Fruit fly (Drosophila melanogaster) whole organism, embryonic: ENCODE measurements around the gene CG31752.
A peak's percentile ranks its signal among the peaks of the same experiment; 100 is the strongest.

Experiments used
- Aef1 ChIP-seq: fragments of 200-800 bp; sonication (Bioruptor generic); IDR thresholded peaks from 3 replicates; pipeline ENCODE4 v1.3.6; 2022; ENCODE audit warnings: missing biosample characterization, missing genetic modification characterization
- Bdp1 ChIP-seq: fragments of 200-800 bp; sonication (Bioruptor generic); optimal IDR thresholded peaks from 3 replicates; lab custom pipeline; 2016; ENCODE audit warnings: missing biosample characterization, missing genetic modification characterization
- BtbVII ChIP-seq: fragments of 200-800 bp; sonication (Bioruptor generic); optimal IDR thresholded peaks from 3 replicates; lab custom pipeline; 2017; ENCODE audit warnings: missing biosample characterization, mild to moderate bottlenecking, missing genetic modification characterization
- CG10267 ChIP-seq: fragments of 200-800 bp; sonication (Bioruptor generic); optimal IDR thresholded peaks from 2 replicates; lab custom pipeline; 2018; ENCODE audit warnings: missing biosample characterization, mild to moderate bottlenecking, missing genetic modification characterization, moderate library complexity
- CG10274 ChIP-seq: fragments of 200-800 bp; sonication (Bioruptor generic); optimal IDR thresholded peaks from 3 replicates; lab custom pipeline; 2017; ENCODE audit warnings: missing biosample characterization, mild to moderate bottlenecking, missing genetic modification characterization
- CG12104 ChIP-seq: fragments of 200-800 bp; sonication (Bioruptor generic); optimal IDR thresholded peaks from 3 replicates; lab custom pipeline; 2016; ENCODE audit warnings: missing biosample characterization, missing genetic modification characterization
- CG12744 ChIP-seq: fragments of 200-800 bp; sonication (Bioruptor generic); optimal IDR thresholded peaks from 2 replicates; lab custom pipeline; 2016; ENCODE audit warnings: missing biosample characterization, missing genetic modification characterization
- CG13424 ChIP-seq: fragments of 200-800 bp; sonication (Bioruptor generic); optimal IDR thresholded peaks from 2 replicates; lab custom pipeline; 2019; ENCODE audit warnings: missing biosample characterization, mild to moderate bottlenecking, missing genetic modification characterization, moderate library complexity
- CG13624 ChIP-seq: fragments of 200-800 bp; sonication (Bioruptor generic); optimal IDR thresholded peaks from 2 replicates; lab custom pipeline; 2016; ENCODE audit warnings: missing biosample characterization, missing genetic modification characterization
- CG15269 ChIP-seq: fragments of 200-800 bp; sonication (Bioruptor generic); optimal IDR thresholded peaks from 2 replicates; lab custom pipeline; 2018; ENCODE audit warnings: missing biosample characterization, mild to moderate bottlenecking, missing genetic modification characterization, moderate library complexity
- CG15601 ChIP-seq: fragments of 200-800 bp; sonication (Bioruptor generic); optimal IDR thresholded peaks from 3 replicates; lab custom pipeline; 2019; ENCODE audit warnings: missing biosample characterization, mild to moderate bottlenecking, missing genetic modification characterization, moderate library complexity
- CG2120 ChIP-seq: fragments of 200-800 bp; sonication (Bioruptor generic); optimal IDR thresholded peaks from 3 replicates; lab custom pipeline; 2016; ENCODE audit warnings: missing biosample characterization, missing genetic modification characterization
- CG2199 ChIP-seq: fragments of 200-800 bp; sonication (Bioruptor generic); IDR thresholded peaks from 3 replicates; pipeline ENCODE4 v1.3.6; 2022; ENCODE audit warnings: missing biosample characterization, missing genetic modification characterization
- CG2712 ChIP-seq: fragments of 200-800 bp; optimal IDR thresholded peaks from 3 replicates; lab custom pipeline; 2019; ENCODE audit warnings: missing biosample characterization, mild to moderate bottlenecking, missing genetic modification characterization, moderate library complexity
- CG34224 ChIP-seq: fragments of 200-800 bp; sonication (Bioruptor generic); IDR thresholded peaks from 3 replicates; pipeline ENCODE4 v1.3.6; 2022; ENCODE audit warnings: missing biosample characterization, missing genetic modification characterization; ENCODE audit not compliant: partially characterized antibody
- CG4360 ChIP-seq: fragments of 200-800 bp; sonication (Bioruptor generic); IDR thresholded peaks from 2 replicates; pipeline ENCODE4 v1.3.6; 2022; ENCODE audit warnings: missing biosample characterization, missing genetic modification characterization
- CG4617 ChIP-seq: fragments of 200-800 bp; sonication (Bioruptor generic); optimal IDR thresholded peaks from 3 replicates; lab custom pipeline; 2016; ENCODE audit warnings: missing biosample characterization, missing genetic modification characterization, borderline replicate concordance
- CG6254 ChIP-seq: fragments of 200-800 bp; sonication (Bioruptor generic); optimal IDR thresholded peaks from 3 replicates; lab custom pipeline; 2017; ENCODE audit warnings: mild to moderate bottlenecking, missing biosample characterization, missing genetic modification reagents, missing genetic modification characterization
- CG7963 ChIP-seq: fragments of 200-800 bp; sonication (Bioruptor generic); IDR thresholded peaks from 3 replicates; pipeline ENCODE4 v1.3.6; 2022; ENCODE audit warnings: missing biosample characterization, missing genetic modification characterization; ENCODE audit not compliant: partially characterized antibody
- CG9609 ChIP-seq: fragments of 200-800 bp; sonication (Bioruptor generic); optimal IDR thresholded peaks from 3 replicates; lab custom pipeline; 2016; ENCODE audit warnings: missing biosample characterization, missing genetic modification characterization
- Doc2 ChIP-seq: fragments of 200-800 bp; sonication (Bioruptor generic); IDR thresholded peaks from 2 replicates; pipeline ENCODE4 v1.3.6; 2022; ENCODE audit warnings: missing biosample characterization, missing genetic modification characterization
- Elba2 ChIP-seq: fragments of 200-800 bp; sonication (Bioruptor generic); optimal IDR thresholded peaks from 3 replicates; lab custom pipeline; 2016; ENCODE audit warnings: missing biosample characterization, missing genetic modification characterization
- Ets65A ChIP-seq: fragments of 200-800 bp; sonication (Bioruptor generic); peaks from one replicate; lab custom pipeline; 2016; ENCODE audit warnings: missing biosample characterization, missing genetic modification characterization
- GATAe ChIP-seq: fragments of 200-800 bp; sonication (Bioruptor generic); conservative IDR thresholded peaks from 2 replicates; pipeline ENCODE4 v1.3.6; 2022; ENCODE audit warnings: missing biosample characterization, missing genetic modification characterization
- HLH4C ChIP-seq: fragments of 200-800 bp; sonication (Bioruptor generic); IDR thresholded peaks from 3 replicates; pipeline ENCODE4 v1.3.6; 2022; ENCODE audit warnings: missing biosample characterization, missing genetic modification characterization; ENCODE audit not compliant: partially characterized antibody
- Myb ChIP-seq: fragments of 200-800 bp; sonication (Bioruptor generic); optimal IDR thresholded peaks from 2 replicates; lab custom pipeline; 2016; ENCODE audit warnings: missing biosample characterization, missing genetic modification characterization
- NC2β ChIP-seq: fragments of 200-800 bp; sonication (Bioruptor generic); optimal IDR thresholded peaks from 2 replicates; lab custom pipeline; 2016; ENCODE audit warnings: missing biosample characterization, missing genetic modification characterization
- Rfx ChIP-seq: fragments of 200-800 bp; sonication (Bioruptor generic); IDR thresholded peaks from 2 replicates; pipeline ENCODE4 v1.3.6; 2022; ENCODE audit warnings: missing biosample characterization, missing genetic modification characterization
- Scr ChIP-seq: fragments of 200-800 bp; sonication (Bioruptor generic); IDR thresholded peaks from 2 replicates; pipeline ENCODE4 v1.3.6; 2022; ENCODE audit warnings: missing biosample characterization, missing genetic modification characterization; ENCODE audit not compliant: partially characterized antibody
- Trl ChIP-seq, 3 experiments: fragments of >200 bp in 2 of 3; fragments of 200-800 bp in 1 of 3; sonication (Bioruptor generic) in 1 of 3; optimal IDR thresholded peaks; 2 replicates in 1 of 3; 3 replicates in 2 of 3; lab custom pipeline; 2016 to 2017; ENCODE audit warnings: missing biosample characterization in 1 of 3, missing genetic modification characterization in 1 of 3
- bsh ChIP-seq, 2 experiments: fragments of 200-800 bp; sonication (Bioruptor generic); optimal IDR thresholded peaks; 2 replicates each; lab custom pipeline; 2017 to 2018; ENCODE audit warnings: mild to moderate bottlenecking in 2 of 2, missing biosample characterization in 2 of 2, missing genetic modification characterization in 2 of 2, moderate library complexity in 1 of 2
- chif ChIP-seq, 2 experiments: fragments of 200-800 bp; sonication (Bioruptor generic); optimal IDR thresholded peaks; 3 replicates each; lab custom pipeline; 2016; ENCODE audit warnings: missing biosample characterization in 2 of 2, missing genetic modification characterization in 2 of 2
- chm ChIP-seq: fragments of 200-800 bp; sonication (Bioruptor generic); IDR thresholded peaks from 2 replicates; pipeline ENCODE4 v1.3.6; 2022; ENCODE audit warnings: missing biosample characterization, missing genetic modification characterization
- dimm ChIP-seq: fragments of 200-800 bp; sonication (Bioruptor generic); IDR thresholded peaks from 2 replicates; pipeline ENCODE4 v1.3.6; 2022; ENCODE audit warnings: missing biosample characterization, missing genetic modification characterization
- dmrt11E ChIP-seq: fragments of 200-800 bp; sonication (Bioruptor generic); optimal IDR thresholded peaks from 3 replicates; lab custom pipeline; 2018; ENCODE audit warnings: missing biosample characterization, mild to moderate bottlenecking, missing genetic modification characterization, moderate library complexity
- dpn ChIP-seq, 2 experiments: fragments of 200-800 bp; sonication (Bioruptor generic); optimal IDR thresholded peaks; 3 replicates each; lab custom pipeline; 2016; ENCODE audit warnings: missing biosample characterization in 2 of 2, missing genetic modification characterization in 2 of 2
- exex ChIP-seq: fragments of 200-800 bp; sonication (Bioruptor generic); optimal IDR thresholded peaks from 4 replicates; lab custom pipeline; 2018; ENCODE audit warnings: missing biosample characterization, mild to moderate bottlenecking, missing genetic modification characterization, moderate library complexity
- gro ChIP-seq: fragments of 200-800 bp; sonication (Bioruptor generic); optimal IDR thresholded peaks from 2 replicates; lab custom pipeline; 2016; ENCODE audit warnings: missing biosample characterization, missing genetic modification characterization
- gt ChIP-seq: fragments of 200-800 bp; sonication (Bioruptor generic); IDR thresholded peaks from 2 replicates; pipeline ENCODE4 v1.3.6; 2022; ENCODE audit warnings: missing biosample characterization, missing genetic modification characterization
- jumu ChIP-seq: fragments of 200-800 bp; sonication (Bioruptor generic); optimal IDR thresholded peaks from 3 replicates; lab custom pipeline; 2016; ENCODE audit warnings: missing biosample characterization, missing genetic modification characterization
- ken ChIP-seq: fragments of 200-800 bp; sonication (Bioruptor generic); IDR thresholded peaks from 3 replicates; pipeline ENCODE4 v1.3.6; 2022; ENCODE audit warnings: missing biosample characterization, missing genetic modification characterization
- lilli ChIP-seq: fragments of 200-800 bp; sonication (Bioruptor generic); optimal IDR thresholded peaks from 3 replicates; lab custom pipeline; 2016; ENCODE audit warnings: missing biosample characterization, missing genetic modification characterization
- oc ChIP-seq: fragments of 200-800 bp; sonication (Bioruptor generic); optimal IDR thresholded peaks from 2 replicates; lab custom pipeline; 2018; ENCODE audit warnings: missing biosample characterization, mild to moderate bottlenecking, missing genetic modification characterization, moderate library complexity
- otp ChIP-seq: fragments of 200-800 bp; sonication (Bioruptor generic); IDR thresholded peaks from 3 replicates; pipeline ENCODE4, ENCODE4 v1.3.6; 2022; ENCODE audit warnings: missing biosample characterization, missing genetic modification characterization
- row ChIP-seq: fragments of 200-800 bp; sonication (Bioruptor generic); IDR thresholded peaks from 3 replicates; pipeline ENCODE4 v1.3.6; 2022; ENCODE audit warnings: missing biosample characterization, missing genetic modification characterization
- sob ChIP-seq: fragments of 200-800 bp; sonication (Bioruptor generic); IDR thresholded peaks from 2 replicates; pipeline ENCODE4 v1.3.6; 2022; ENCODE audit warnings: missing biosample characterization, missing genetic modification characterization
- tap ChIP-seq: fragments of 200-800 bp; optimal IDR thresholded peaks from 3 replicates; lab custom pipeline; 2019; ENCODE audit warnings: missing biosample characterization, mild to moderate bottlenecking, missing genetic modification characterization, moderate library complexity
- z ChIP-seq: fragments of 200-800 bp; sonication (Bioruptor generic); IDR thresholded peaks from 3 replicates; pipeline ENCODE4 v1.3.6; 2022; ENCODE audit warnings: missing biosample characterization, missing genetic modification characterization

CG31752 gene

DNA sequence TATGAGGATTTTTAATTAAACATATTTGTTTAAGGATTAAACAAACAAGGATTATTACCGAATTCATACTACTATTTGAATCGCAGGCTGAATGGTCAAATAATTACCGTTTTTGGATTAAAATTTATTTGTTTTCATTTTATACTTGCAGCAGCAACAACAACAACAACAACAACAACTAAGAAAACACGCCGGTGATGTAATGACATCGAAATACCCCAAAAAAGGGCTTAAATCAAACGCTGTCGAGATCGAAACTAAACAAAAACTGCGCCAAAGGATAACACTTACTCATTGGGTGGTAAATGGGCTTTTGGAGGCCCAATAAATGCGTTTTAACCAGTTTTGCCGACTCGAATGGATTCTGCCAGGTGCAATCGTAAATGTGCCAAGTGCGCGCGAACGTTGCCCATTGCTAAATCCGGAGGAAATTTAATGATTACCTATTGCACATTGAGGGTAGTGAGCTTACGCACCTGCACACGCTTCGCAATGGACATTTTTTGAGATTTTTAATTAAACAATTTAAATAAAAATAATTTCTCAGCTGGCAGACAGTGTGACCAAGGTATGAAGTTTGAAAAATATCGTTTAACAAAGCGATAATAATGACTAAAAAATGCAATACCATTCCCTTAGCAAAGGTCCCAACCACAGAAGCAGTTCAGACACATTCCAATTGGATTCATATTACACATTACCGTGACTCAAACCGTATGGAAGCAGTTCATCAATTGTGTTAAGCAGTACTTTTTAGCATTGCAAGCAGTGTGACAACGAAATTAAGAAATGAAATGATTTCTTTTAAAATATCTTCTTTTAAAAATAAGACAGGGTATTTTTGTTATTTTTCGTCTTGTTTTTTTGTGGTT lies 17.8 kb upstream of the CG31752 start, which contains the start of the genes CG10602 and mRpL13 (continued):
- TF ChIP-seq HLH4C (no peak), ken (GFP tag; lab: Robert Waterston, UW) (no peak), gro (GFP tag; lab: Kevin White, UChicago) (peak; percentile 61), CG15269 (tag; lab: Kevin White, UChicago) (no peak), gt (GFP tag; lab: Robert Waterston, UW) (no peak), Rfx (GFP tag; lab: Robert Waterston, UW) (peak; percentile 37; the same call in 1 of the 2 replicates), chif (GFP tag; optimal IDR thresholded peaks at IDR 0.05; lab: Kevin White, UChicago) (peak in 1 of 2 experiments; percentile 51), CG12744 (GFP tag; lab: Kevin White, UChicago) (peak; percentile 13), CG7963 (GFP tag; lab: Robert Waterston, UW) (no peak), Scr (GFP tag; lab: Robert Waterston, UW) (0 out of 2 replicates have a peak, but pooled peaks have one; percentile 24), Trl (optimal IDR thresholded peaks at IDR 0.05; lab: Kevin White, UChicago) (no peak), Trl (GFP tag; optimal IDR thresholded peaks at IDR 0.05; lab: Kevin White, UChicago) (no peak), tap (no peak), lilli (GFP tag; lab: Kevin White, UChicago) (peak; percentile 22), CG34224 (GFP tag; lab: Robert Waterston, UW) (0 out of 3 replicates have a peak, but pooled peaks have one; percentile 23), dmrt11E (tag; lab: Kevin White, UChicago) (peak; percentile 5), CG15601 (tag; lab: Kevin White, UChicago) (peak; percentile 53), CG13624 (GFP tag; lab: Kevin White, UChicago) (peak; percentile 45), Bdp1 (GFP tag; lab: Kevin White, UChicago) (peak; percentile 40), CG2120 (GFP tag; lab: Kevin White, UChicago) (peak; percentile 46), jumu (GFP tag; lab: Kevin White, UChicago) (peak; percentile 8), dpn (GFP tag; optimal IDR thresholded peaks at IDR 0.05; lab: Kevin White, UChicago) (peak; percentile 17 to 39), Ets65A (peak; percentile 68), otp (GFP tag; lab: Robert Waterston, UW) (no peak), Myb (GFP tag; lab: Kevin White, UChicago) (peak; percentile 72), CG12104 (GFP tag; lab: Kevin White, UChicago) (no peak), Doc2 (GFP tag; lab: Robert Waterston, UW) (no peak), z (peak; percentile 15; the same call in 1 of the 3 replicates), CG4360 (GFP tag; lab: Robert Waterston, UW) (peak; percentile 86), dimm (GFP tag; lab: Robert Waterston, UW) (no peak), bsh (GFP tag; optimal IDR thresholded peaks at IDR 0.05; lab: Kevin White, UChicago) (no peak), BtbVII (GFP tag; lab: Kevin White, UChicago) (no peak), CG10267 (peak; percentile 61), CG10274 (no peak), CG2712 (tag; lab: Kevin White, UChicago) (peak; percentile 63), CG9609 (peak; percentile 49), NC2β (GFP tag; lab: Kevin White, UChicago) (peak; percentile 38), CG6254 (GFP tag; lab: Kevin White, UChicago) (no peak), Aef1 (GFP tag; lab: Robert Waterston, UW) (no peak), oc (tag; lab: Kevin White, UChicago) (no peak), chm (GFP tag; lab: Robert Waterston, UW) (no peak), CG13424 (tag; lab: Kevin White, UChicago) (peak; percentile 18), CG2199 (GFP tag; lab: Robert Waterston, UW) (peak; percentile 87), GATAe (no peak), exex (no peak), CG4617 (GFP tag; lab: Kevin White, UChicago) (peak; percentile 81), sob (GFP tag; lab: Robert Waterston, UW) (peak; percentile 49; the same call in 1 of the 2 replicates), Elba2 (GFP tag; lab: Kevin White, UChicago) (peak; percentile 7), row (GFP tag; lab: Robert Waterston, UW) (peak; percentile 36; the same call in 1 of the 3 replicates)
